Fruit fly (Drosophila melanogaster) whole organism, embryonic: ENCODE results near the gene CG3349.

Source experiments
- ATbp ChIP-seq: fragments of 200-800 bp; sonication (Bioruptor generic); optimal IDR thresholded peaks from 2 replicates; lab custom pipeline; 2017; ENCODE audit warnings: missing biosample characterization, mild to moderate bottlenecking, missing genetic modification characterization, missing genetic modification reagents
- Asciz ChIP-seq: fragments of 200-800 bp; sonication (Bioruptor generic); optimal IDR thresholded peaks from 2 replicates; lab custom pipeline; 2017; ENCODE audit warnings: missing biosample characterization, mild to moderate bottlenecking, missing genetic modification characterization, missing genetic modification reagents
- Awh ChIP-seq: fragments of 200-800 bp; sonication (Bioruptor generic); IDR thresholded peaks from 2 replicates; pipeline ENCODE4, ENCODE4 v1.3.6; 2022; ENCODE audit warnings: missing biosample characterization, missing genetic modification characterization
- C15 ChIP-seq: fragments of 200-800 bp; sonication (Bioruptor generic); IDR thresholded peaks from 3 replicates; pipeline ENCODE4 v1.3.6; 2022; ENCODE audit warnings: missing biosample characterization, missing genetic modification characterization
- CG10321 ChIP-seq: fragments of 200-800 bp; sonication (Bioruptor generic); IDR thresholded peaks from 2 replicates; pipeline ENCODE4 v1.3.6; 2022; ENCODE audit warnings: missing biosample characterization, missing genetic modification characterization
- CG10462 ChIP-seq: fragments of 200-800 bp; sonication (Bioruptor generic); optimal IDR thresholded peaks from 2 replicates; lab custom pipeline; 2016; ENCODE audit warnings: missing biosample characterization, missing genetic modification characterization
- CG11093 ChIP-seq: fragments of 200-800 bp; sonication (Bioruptor generic); IDR thresholded peaks from 3 replicates; pipeline ENCODE4 v1.3.6; 2022; ENCODE audit warnings: missing biosample characterization, missing genetic modification characterization
- CG11504 ChIP-seq: fragments of 200-800 bp; sonication (Bioruptor generic); optimal IDR thresholded peaks from 3 replicates; lab custom pipeline; 2019; ENCODE audit warnings: missing biosample characterization, mild to moderate bottlenecking, missing genetic modification characterization, moderate library complexity
- CG11695 ChIP-seq: fragments of 200-800 bp; sonication (Bioruptor generic); IDR thresholded peaks from 3 replicates; pipeline ENCODE4 v1.3.6; 2022; ENCODE audit warnings: missing biosample characterization, missing genetic modification characterization
- CG13123 ChIP-seq: fragments of 200-800 bp; sonication (Bioruptor generic); optimal IDR thresholded peaks from 2 replicates; lab custom pipeline; 2016; ENCODE audit warnings: missing biosample characterization, missing genetic modification characterization
- CG14667 ChIP-seq: fragments of 200-800 bp; sonication (Bioruptor generic); IDR thresholded peaks from 2 replicates; pipeline ENCODE4 v1.3.6; 2022; ENCODE audit warnings: missing biosample characterization, missing genetic modification characterization
- CG15514 ChIP-seq: fragments of 200-800 bp; sonication (Bioruptor generic); optimal IDR thresholded peaks from 3 replicates; lab custom pipeline; 2017; ENCODE audit warnings: missing biosample characterization, missing genetic modification characterization, mild to moderate bottlenecking, moderate library complexity, missing genetic modification reagents
- CG17361 ChIP-seq: fragments of 200-800 bp; sonication (Bioruptor generic); IDR thresholded peaks from 3 replicates; pipeline ENCODE4 v1.3.6; 2022; ENCODE audit warnings: missing biosample characterization, missing genetic modification characterization
- CG2875 ChIP-seq: fragments of 200-800 bp; sonication (Bioruptor generic); optimal IDR thresholded peaks from 2 replicates; lab custom pipeline; 2017; ENCODE audit warnings: missing biosample characterization, mild to moderate bottlenecking, missing genetic modification characterization, missing genetic modification reagents
- CG43689 ChIP-seq: fragments of 200-800 bp; sonication (Bioruptor generic); IDR thresholded peaks from 2 replicates; pipeline ENCODE4 v1.3.6; 2022; ENCODE audit warnings: missing biosample characterization, missing genetic modification characterization
- CG4424 ChIP-seq: fragments of 200-800 bp; sonication (Bioruptor generic); optimal IDR thresholded peaks from 3 replicates; lab custom pipeline; 2016; ENCODE audit warnings: missing biosample characterization, missing genetic modification characterization
- CG4707 ChIP-seq: fragments of 200-800 bp; sonication (Bioruptor generic); optimal IDR thresholded peaks from 2 replicates; lab custom pipeline; 2018; ENCODE audit warnings: missing biosample characterization, mild to moderate bottlenecking, missing genetic modification characterization, moderate library complexity
- CG7357 ChIP-seq: fragments of 200-800 bp; sonication (Bioruptor generic); IDR thresholded peaks from 3 replicates; pipeline ENCODE4 v1.3.6; 2022; ENCODE audit warnings: missing biosample characterization, missing genetic modification characterization
- CG7839 ChIP-seq: fragments of 200-800 bp; sonication (Bioruptor generic); optimal IDR thresholded peaks from 3 replicates; lab custom pipeline; 2018; ENCODE audit warnings: missing biosample characterization, mild to moderate bottlenecking, missing genetic modification characterization, moderate library complexity
- CG9932 ChIP-seq: fragments of 200-800 bp; sonication (Bioruptor generic); IDR thresholded peaks from 2 replicates; pipeline ENCODE4 v1.3.6; 2022; ENCODE audit warnings: missing biosample characterization, missing genetic modification characterization
- Dad ChIP-seq: fragments of 200-800 bp; sonication (Bioruptor generic); optimal IDR thresholded peaks from 3 replicates; lab custom pipeline; 2016; ENCODE audit warnings: missing biosample characterization, missing genetic modification characterization
- Hand ChIP-seq: fragments of 200-800 bp; sonication (Bioruptor generic); optimal IDR thresholded peaks from 2 replicates; lab custom pipeline; 2017; ENCODE audit warnings: mild to moderate bottlenecking, missing biosample characterization, missing genetic modification reagents, missing genetic modification characterization
- Hmr ChIP-seq: fragments of 200-800 bp; sonication (Bioruptor generic); optimal IDR thresholded peaks from 3 replicates; lab custom pipeline; 2017; ENCODE audit warnings: mild to moderate bottlenecking, missing biosample characterization, missing genetic modification reagents, missing genetic modification characterization
- MESR4 ChIP-seq: fragments of 200-800 bp; sonication (Bioruptor generic); optimal IDR thresholded peaks from 2 replicates; lab custom pipeline; 2018; ENCODE audit warnings: missing biosample characterization, mild to moderate bottlenecking, missing genetic modification characterization, moderate library complexity
- Nf-YA ChIP-seq: fragments of 200-800 bp; sonication (Bioruptor generic); IDR thresholded peaks from 2 replicates; pipeline ENCODE4 v1.3.6; 2022; ENCODE audit warnings: missing biosample characterization, missing genetic modification characterization
- Oaz ChIP-seq: fragments of 200-800 bp; sonication (Bioruptor generic); IDR thresholded peaks from 2 replicates; pipeline ENCODE4 v1.3.6; 2022; ENCODE audit warnings: missing biosample characterization, missing genetic modification characterization
- Oli ChIP-seq: fragments of 200-800 bp; sonication (Bioruptor generic); optimal IDR thresholded peaks from 2 replicates; lab custom pipeline; 2018; ENCODE audit warnings: missing biosample characterization, mild to moderate bottlenecking, missing genetic modification characterization, moderate library complexity
- Trl ChIP-seq, 3 experiments: fragments of >200 bp in 2 of 3; fragments of 200-800 bp in 1 of 3; sonication (Bioruptor generic) in 1 of 3; optimal IDR thresholded peaks; 2 replicates in 1 of 3; 3 replicates in 2 of 3; lab custom pipeline; 2016 to 2017; ENCODE audit warnings: missing biosample characterization in 1 of 3, missing genetic modification characterization in 1 of 3
- ara ChIP-seq: fragments of 200-800 bp; sonication (Bioruptor generic); IDR thresholded peaks from 2 replicates; pipeline ENCODE4 v1.3.6; 2022; ENCODE audit warnings: missing biosample characterization, missing genetic modification characterization
- bsh ChIP-seq, 2 experiments: fragments of 200-800 bp; sonication (Bioruptor generic); optimal IDR thresholded peaks; 2 replicates each; lab custom pipeline; 2017 to 2018; ENCODE audit warnings: mild to moderate bottlenecking in 2 of 2, missing biosample characterization in 2 of 2, missing genetic modification characterization in 2 of 2, moderate library complexity in 1 of 2
- cas ChIP-seq: fragments of 200-800 bp; sonication (Bioruptor generic); IDR thresholded peaks from 2 replicates; pipeline ENCODE4 v1.3.6; 2022; ENCODE audit warnings: missing biosample characterization, missing genetic modification characterization
- cato ChIP-seq: fragments of 200-800 bp; sonication (Bioruptor generic); optimal IDR thresholded peaks from 2 replicates; lab custom pipeline; 2016; ENCODE audit warnings: missing biosample characterization, missing genetic modification characterization, borderline replicate concordance
- cg ChIP-seq: fragments of 200-800 bp; sonication (Bioruptor generic); optimal IDR thresholded peaks from 3 replicates; lab custom pipeline; 2019; ENCODE audit warnings: missing biosample characterization, mild to moderate bottlenecking, missing genetic modification characterization, moderate library complexity
- crc ChIP-seq: fragments of 200-800 bp; sonication (Bioruptor generic); optimal IDR thresholded peaks from 2 replicates; lab custom pipeline; 2016; ENCODE audit warnings: missing biosample characterization, missing genetic modification characterization
- da ChIP-seq: fragments of 200-800 bp; sonication (Bioruptor generic); optimal IDR thresholded peaks from 2 replicates; lab custom pipeline; 2016; ENCODE audit warnings: missing biosample characterization, missing genetic modification characterization
- exex ChIP-seq: fragments of 200-800 bp; sonication (Bioruptor generic); optimal IDR thresholded peaks from 4 replicates; lab custom pipeline; 2018; ENCODE audit warnings: missing biosample characterization, mild to moderate bottlenecking, missing genetic modification characterization, moderate library complexity
- jigr1 ChIP-seq: fragments of 200-800 bp; sonication (Bioruptor generic); IDR thresholded peaks from 3 replicates; pipeline ENCODE4 v1.3.6; 2022; ENCODE audit warnings: missing biosample characterization, missing genetic modification characterization
- jumu ChIP-seq: fragments of 200-800 bp; sonication (Bioruptor generic); optimal IDR thresholded peaks from 3 replicates; lab custom pipeline; 2016; ENCODE audit warnings: missing biosample characterization, missing genetic modification characterization
- mld ChIP-seq: fragments of 200-800 bp; sonication (Bioruptor generic); IDR thresholded peaks from 3 replicates; pipeline ENCODE4 v1.3.6; 2022; ENCODE audit warnings: missing biosample characterization, missing genetic modification characterization; ENCODE audit not compliant: partially characterized antibody
- p53 ChIP-seq: fragments of 200-800 bp; sonication (Bioruptor generic); optimal IDR thresholded peaks from 2 replicates; lab custom pipeline; 2016; ENCODE audit warnings: missing biosample characterization, missing genetic modification characterization
- ro ChIP-seq: fragments of 200-800 bp; sonication (Bioruptor generic); IDR thresholded peaks from 2 replicates; pipeline ENCODE4 v1.3.6; 2022; ENCODE audit warnings: missing biosample characterization, missing genetic modification characterization
- salm ChIP-seq: fragments of 200-800 bp; sonication (Bioruptor generic); optimal IDR thresholded peaks from 2 replicates; lab custom pipeline; 2018; ENCODE audit warnings: missing biosample characterization, mild to moderate bottlenecking, missing genetic modification characterization
- sisA ChIP-seq: fragments of 200-800 bp; sonication (Bioruptor generic); IDR thresholded peaks from 2 replicates; pipeline ENCODE4 v1.3.6; 2022; ENCODE audit warnings: missing biosample characterization, missing genetic modification characterization
- sqz ChIP-seq: fragments of 200-800 bp; sonication (Bioruptor generic); optimal IDR thresholded peaks from 3 replicates; lab custom pipeline; 2018; ENCODE audit warnings: missing biosample characterization, mild to moderate bottlenecking, missing genetic modification characterization
- unc-4 ChIP-seq: fragments of 200-800 bp; sonication (Bioruptor generic); IDR thresholded peaks from 2 replicates; pipeline ENCODE4 v1.3.6; 2022; ENCODE audit warnings: missing biosample characterization, missing genetic modification characterization; ENCODE audit not compliant: partially characterized antibody
- unpg ChIP-seq: fragments of 200-800 bp; sonication (Bioruptor generic); optimal IDR thresholded peaks from 3 replicates; lab custom pipeline; 2018; ENCODE audit warnings: missing biosample characterization, mild to moderate bottlenecking, missing genetic modification characterization, moderate library complexity
- zen2 ChIP-seq: fragments of 200-800 bp; sonication (Bioruptor generic); IDR thresholded peaks from 3 replicates; pipeline ENCODE4 v1.3.6; 2022; ENCODE audit warnings: missing biosample characterization, missing genetic modification characterization; ENCODE audit not compliant: partially characterized antibody
- zf30C ChIP-seq: fragments of 200-800 bp; sonication (Bioruptor generic); optimal IDR thresholded peaks from 3 replicates; lab custom pipeline; 2018; ENCODE audit warnings: missing biosample characterization, mild to moderate bottlenecking, missing genetic modification characterization

CG3349 gene

dm6 chr3L:15011638-15012335 is 32.4 kb downstream of the CG3349 start:
- peak; percentile 52 for TF ChIP-seq CG2875
- TF ChIP-seq ATbp (GFP tag; lab: Kevin White, UChicago) = peak; percentile 72
- peak; percentile 42 to 85 for TF ChIP-seq bsh (GFP tag; optimal IDR thresholded peaks at IDR 0.05; lab: Kevin White, UChicago)
- TF ChIP-seq Dad (GFP tag; lab: Kevin White, UChicago) = no peak
- no peak for TF ChIP-seq crc (GFP tag; lab: Kevin White, UChicago)
- peak; percentile 65 for TF ChIP-seq Awh (GFP tag; lab: Robert Waterston, UW)
- TF ChIP-seq Oaz (GFP tag; lab: Robert Waterston, UW) = peak; percentile 37; the same call in 1 of the 2 replicates
- TF ChIP-seq CG10462 (GFP tag; lab: Kevin White, UChicago) = no peak
- peak; percentile 15 for TF ChIP-seq jumu
- TF ChIP-seq MESR4 = no peak
- TF ChIP-seq CG4424 (GFP tag; lab: Kevin White, UChicago) = peak; percentile 78
- peak; percentile 27 for TF ChIP-seq Hand (GFP tag; lab: Kevin White, UChicago)
- TF ChIP-seq CG11504 (tag; lab: Kevin White, UChicago) = peak; percentile 89
- TF ChIP-seq Oli (tag; lab: Kevin White, UChicago) = peak; percentile 81
- peak; percentile 60; the same call in 2 of the 3 replicates for TF ChIP-seq CG7357 (GFP tag; lab: Robert Waterston, UW)
- TF ChIP-seq CG11093 = 0 out of 3 replicates have a peak, but pooled peaks have one; percentile 36
- TF ChIP-seq CG4707 (GFP tag; lab: Kevin White, UChicago) = peak; percentile 49
- no peak for TF ChIP-seq Trl (optimal IDR thresholded peaks at IDR 0.05; lab: Kevin White, UChicago)
- TF ChIP-seq Trl (GFP tag; optimal IDR thresholded peaks at IDR 0.05; lab: Kevin White, UChicago) = peak; percentile 3
- peak; percentile 9; the same call in 1 of the 2 replicates for TF ChIP-seq CG43689
- peak; percentile 63 for TF ChIP-seq zf30C
- no peak for TF ChIP-seq CG10321
- TF ChIP-seq jigr1 (GFP tag; lab: Robert Waterston, UW) = 0 out of 3 replicates have a peak, but pooled peaks have one; percentile 18
- peak; percentile 88 for TF ChIP-seq CG7839
- no peak for TF ChIP-seq da
- peak; percentile 92 for TF ChIP-seq unpg (GFP tag; lab: Kevin White, UChicago)
- peak; percentile 13 for TF ChIP-seq CG13123 (GFP tag; lab: Kevin White, UChicago)
- peak; percentile 80 for TF ChIP-seq sisA
- no peak for TF ChIP-seq cas (GFP tag; lab: Robert Waterston, UW)
- TF ChIP-seq Hmr (GFP tag; lab: Kevin White, UChicago) = peak; percentile 62
- no peak for TF ChIP-seq C15
- peak; percentile 20 for TF ChIP-seq cato (GFP tag; lab: Kevin White, UChicago)
- TF ChIP-seq unc-4 (GFP tag; lab: Robert Waterston, UW) = no peak
- TF ChIP-seq sqz (GFP tag; lab: Kevin White, UChicago) = peak; percentile 65
- TF ChIP-seq CG9932 (GFP tag; lab: Robert Waterston, UW) = no peak
- peak; percentile 16 for TF ChIP-seq exex (tag; lab: Kevin White, UChicago)
- peak; percentile 78 for TF ChIP-seq Asciz (GFP tag; lab: Kevin White, UChicago)
- TF ChIP-seq zen2 (GFP tag; lab: Robert Waterston, UW) = no peak
- no peak for TF ChIP-seq mld (GFP tag; lab: Robert Waterston, UW)
- TF ChIP-seq CG15514 (GFP tag; lab: Kevin White, UChicago) = peak; percentile 38
- peak; percentile 39; the same call in 1 of the 2 replicates for TF ChIP-seq CG14667 (GFP tag; lab: Robert Waterston, UW)
- TF ChIP-seq ro (GFP tag; lab: Robert Waterston, UW) = peak; percentile 9; the same call in 1 of the 2 replicates
- TF ChIP-seq cg (GFP tag; lab: Kevin White, UChicago) = no peak
- no peak for TF ChIP-seq Nf-YA (GFP tag; lab: Robert Waterston, UW)
- TF ChIP-seq salm (tag; lab: Kevin White, UChicago) = peak; percentile 74
- TF ChIP-seq ara (GFP tag; lab: Robert Waterston, UW) = peak; percentile 68; the same call in 1 of the 2 replicates
- no peak for TF ChIP-seq p53 (GFP tag; lab: Kevin White, UChicago)
- TF ChIP-seq CG11695 (GFP tag; lab: Robert Waterston, UW) = peak; percentile 73
- TF ChIP-seq CG17361 (GFP tag; lab: Robert Waterston, UW) = peak; percentile 84
